Worm (Caenorhabditis elegans): ENCODE data around the gene wht-4.

The wht-4 gene

DNA sequence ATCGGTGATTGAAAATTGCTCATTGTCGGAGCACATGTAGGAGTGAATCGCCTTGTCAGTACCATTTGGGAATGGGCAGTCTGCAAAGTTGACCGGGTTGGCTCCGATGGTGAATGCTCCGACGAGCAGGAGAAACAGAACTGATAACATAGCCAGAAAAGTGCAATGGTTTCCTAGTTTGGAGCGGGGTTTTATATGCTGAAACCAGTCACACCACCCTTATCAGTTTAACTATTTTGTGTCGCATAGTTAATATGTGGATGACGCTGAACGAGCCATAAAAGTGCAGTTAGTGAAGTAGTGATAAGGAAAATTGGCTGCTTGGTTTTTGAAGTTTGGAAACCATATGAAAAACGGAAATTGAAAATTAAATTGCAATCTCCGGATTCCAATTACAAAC is 32.9 kb upstream of the wht-4 start, which contains the start of gene C17F4.7 (continued):
- TF ChIP-seq sma-9 (GFP tag; optimal IDR thresholded peaks at IDR 0.05) = peak; percentile 52
- TF ChIP-seq sma-9 (tag; optimal IDR thresholded peaks at IDR 0.05) = no peak
- no peak for TF ChIP-seq nhr-11 (tag; optimal IDR thresholded peaks at IDR 0.05)
- TF ChIP-seq R02D3.7 (tag; optimal IDR thresholded peaks at IDR 0.05) = no peak
- TF ChIP-seq nhr-21 (tag; optimal IDR thresholded peaks at IDR 0.05) = no peak
- TF ChIP-seq sma-3 (GFP tag; optimal IDR thresholded peaks at IDR 0.05) = peak; percentile 9
- no peak for TF ChIP-seq mdl-1 (tag; optimal IDR thresholded peaks at IDR 0.05)
- no peak for TF ChIP-seq nhr-6 (tag; optimal IDR thresholded peaks at IDR 0.05)
- TF ChIP-seq elt-1 (tag; optimal IDR thresholded peaks at IDR 0.05) = no peak
- TF ChIP-seq peb-1 (tag; optimal IDR thresholded peaks at IDR 0.05) = no peak
- no peak for TF ChIP-seq zag-1 (tag; optimal IDR thresholded peaks at IDR 0.05)
- TF ChIP-seq blmp-1 (tag; optimal IDR thresholded peaks at IDR 0.05; ENCODE audit: insufficient read depth) = no peak
- no peak for TF ChIP-seq alr-1 (tag; optimal IDR thresholded peaks at IDR 0.05)
- TF ChIP-seq nhr-77 (tag; optimal IDR thresholded peaks at IDR 0.05) = no peak
- no peak for TF ChIP-seq nhr-129 (tag; optimal IDR thresholded peaks at IDR 0.05)
- TF ChIP-seq nhr-23 (tag; optimal IDR thresholded peaks at IDR 0.05) = no peak

DNA sequence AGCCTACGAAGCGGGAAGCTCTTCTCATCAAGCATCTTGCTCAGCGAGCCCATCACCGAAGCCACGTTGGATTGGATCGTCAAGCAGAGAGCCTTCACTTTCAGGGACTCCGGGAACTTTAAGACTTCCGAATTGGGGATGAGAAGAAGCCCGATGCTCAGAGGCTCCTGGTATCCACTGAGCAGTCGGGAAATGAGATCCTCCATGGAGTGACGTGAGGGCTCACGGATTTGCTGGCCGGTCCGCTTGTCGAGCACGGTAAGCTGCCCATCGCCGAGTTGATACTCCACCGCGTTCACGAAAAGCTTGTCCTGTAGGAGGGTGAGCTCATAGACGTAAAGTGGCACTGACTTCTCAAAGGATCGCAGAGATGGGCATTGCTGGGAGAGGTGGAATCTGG is 31.2 kb upstream of the wht-4 start:
- TF ChIP-seq elt-3 (tag; optimal IDR thresholded peaks at IDR 0.05) (no peak), R02D3.7 (tag; optimal IDR thresholded peaks at IDR 0.05) (no peak)

ce11 chrII:3248043-3248718 is 30.6 kb upstream of the wht-4 start, which contains the start of the genes fbxc-50 and C17F4.2:
Gene fbxc-50 (minus strand): TSS chrII:3248123.
Gene C17F4.2 (plus strand): TSS chrII:3248668.
- TF ChIP-seq ztf-1 (GFP tag; conservative IDR thresholded peaks at IDR 0.05) (no peak), sma-9 (GFP tag; optimal IDR thresholded peaks at IDR 0.05) (no peak), sma-9 (tag; optimal IDR thresholded peaks at IDR 0.05) (no peak), nhr-11 (tag; optimal IDR thresholded peaks at IDR 0.05) (no peak), unc-39 (tag; optimal IDR thresholded peaks at IDR 0.05) (no peak), R02D3.7 (tag; optimal IDR thresholded peaks at IDR 0.05) (no peak), ceh-16 (tag; optimal IDR thresholded peaks at IDR 0.05) (no peak), dmd-4 (tag; optimal IDR thresholded peaks at IDR 0.05) (no peak)

ce11 chrII:3249406-3249805 is 29.3 kb upstream of the wht-4 start, which contains the start of gene clec-124:
Gene clec-124 (plus strand): TSS chrII:3249706.
- TF ChIP-seq nhr-25 (tag; optimal IDR thresholded peaks at IDR 0.05) (no peak), snpc-4 (tag; optimal IDR thresholded peaks at IDR 0.05) (no peak), lsy-2 (tag; optimal IDR thresholded peaks at IDR 0.05) (no peak), dmd-4 (tag; optimal IDR thresholded peaks at IDR 0.05) (no peak), ama-1 (optimal IDR thresholded peaks at IDR 0.05) (no peak), Y55F3AM.14 (GFP tag; optimal IDR thresholded peaks at IDR 0.05) (no peak)

ce11 chrII:3250195-3250594 is 28.5 kb upstream of the wht-4 start:
- TF ChIP-seq nhr-25 (tag; optimal IDR thresholded peaks at IDR 0.05) (no peak), crh-2 (tag; optimal IDR thresholded peaks at IDR 0.05) (no peak), skn-1 (tag; optimal IDR thresholded peaks at IDR 0.05) (no peak), fos-1 (tag; optimal IDR thresholded peaks at IDR 0.05) (no peak), alr-1 (tag; optimal IDR thresholded peaks at IDR 0.05) (no peak), ZK546.5 (tag; optimal IDR thresholded peaks at IDR 0.05) (no peak), ceh-16 (tag; optimal IDR thresholded peaks at IDR 0.05) (no peak), unc-55 (GFP tag; optimal IDR thresholded peaks at IDR 0.05) (no peak), R02D3.7 (tag; optimal IDR thresholded peaks at IDR 0.05) (no peak), sma-3 (GFP tag; optimal IDR thresholded peaks at IDR 0.05) (no peak), nhr-11 (tag; optimal IDR thresholded peaks at IDR 0.05) (no peak), mbf-1 (tag; optimal IDR thresholded peaks at IDR 0.05) (no peak), nhr-21 (tag; optimal IDR thresholded peaks at IDR 0.05) (no peak)

ce11 chrII:3251782-3252181 is 27.0 kb upstream of the wht-4 start:
- TF ChIP-seq mbf-1 (tag; optimal IDR thresholded peaks at IDR 0.05) = no peak
- TF ChIP-seq nhr-25 (tag; optimal IDR thresholded peaks at IDR 0.05) = no peak
- no peak for TF ChIP-seq egl-27 (tag; optimal IDR thresholded peaks at IDR 0.05)
- TF ChIP-seq aly-2 (tag; optimal IDR thresholded peaks at IDR 0.05) = no peak
- TF ChIP-seq lin-13 (GFP tag; optimal IDR thresholded peaks at IDR 0.05) = no peak
- TF ChIP-seq mdl-1 (tag; optimal IDR thresholded peaks at IDR 0.05) = no peak
- TF ChIP-seq sma-3 (GFP tag; optimal IDR thresholded peaks at IDR 0.05) = no peak
- TF ChIP-seq ceh-82 (tag; optimal IDR thresholded peaks at IDR 0.05) = no peak
- TF ChIP-seq nhr-10 (tag; optimal IDR thresholded peaks at IDR 0.05) = no peak
- TF ChIP-seq elt-3 (tag; optimal IDR thresholded peaks at IDR 0.05) = no peak
- TF ChIP-seq ztf-1 (GFP tag; conservative IDR thresholded peaks at IDR 0.05) = no peak
- TF ChIP-seq unc-62 (GFP tag; optimal IDR thresholded peaks at IDR 0.05) = no peak
- TF ChIP-seq nhr-77 (tag; optimal IDR thresholded peaks at IDR 0.05) = no peak

Data from whole organism, L2 larva.